Worm (Caenorhabditis elegans): ENCODE data around the gene Y57G11C.38.

DNA sequence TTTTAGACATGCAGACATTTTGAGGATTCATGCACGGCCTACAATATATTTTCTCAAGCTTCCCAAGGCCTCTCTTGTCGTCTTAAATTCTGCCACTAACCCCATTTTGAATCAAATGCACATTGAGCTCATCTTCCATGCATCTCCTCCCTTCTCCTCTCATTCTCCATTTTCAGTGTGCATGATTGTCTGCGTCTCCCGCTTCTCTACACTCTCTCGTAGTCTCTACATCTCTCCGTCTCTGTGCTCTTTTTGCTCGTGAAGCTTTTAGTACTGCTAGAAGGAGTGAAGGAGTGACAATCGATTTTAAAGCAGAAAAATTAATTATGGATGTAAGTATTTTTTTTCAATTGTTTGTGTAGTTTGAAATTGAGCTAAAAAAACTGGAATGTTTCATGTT lies 25.4 kb upstream of the Y57G11C.38 start, which contains the start of gene Y57G11C.22:
- TF ChIP-seq snpc-4 (tag; optimal IDR thresholded peaks at IDR 0.05) (no peak), hlh-4 (tag; optimal IDR thresholded peaks at IDR 0.05) (no peak), ztf-11 (tag; optimal IDR thresholded peaks at IDR 0.05) (no peak), unc-62 (GFP tag; optimal IDR thresholded peaks at IDR 0.05) (no peak), sptf-1 (tag; optimal IDR thresholded peaks at IDR 0.05) (no peak), efl-3 (GFP tag; optimal IDR thresholded peaks at IDR 0.05) (no peak), unc-130 (tag; optimal IDR thresholded peaks at IDR 0.05) (no peak), egl-27 (tag; optimal IDR thresholded peaks at IDR 0.05) (no peak), skn-1 (tag; optimal IDR thresholded peaks at IDR 0.05) (no peak), zag-1 (tag; optimal IDR thresholded peaks at IDR 0.05) (no peak)
